Fruit fly (Drosophila melanogaster) whole organism, embryonic: ENCODE results near the gene Adck5.

Source experiments
- CG10565 ChIP-seq: fragments of 200-800 bp; sonication (Bioruptor generic); optimal IDR thresholded peaks from 3 replicates; lab custom pipeline; 2016; ENCODE audit warnings: missing biosample characterization, mild to moderate bottlenecking, missing genetic modification characterization
- CG12769 ChIP-seq: fragments of 200-800 bp; sonication (Bioruptor generic); optimal IDR thresholded peaks from 2 replicates; lab custom pipeline; 2019; ENCODE audit warnings: missing biosample characterization, mild to moderate bottlenecking, missing genetic modification characterization, moderate library complexity
- CG13424 ChIP-seq: fragments of 200-800 bp; sonication (Bioruptor generic); optimal IDR thresholded peaks from 2 replicates; lab custom pipeline; 2019; ENCODE audit warnings: missing biosample characterization, mild to moderate bottlenecking, missing genetic modification characterization, moderate library complexity
- CG16813 ChIP-seq: fragments of 200-800 bp; sonication (Bioruptor generic); IDR thresholded peaks from 3 replicates; pipeline ENCODE4 v1.3.6; 2022; ENCODE audit warnings: missing biosample characterization, missing genetic modification characterization; ENCODE audit not compliant: partially characterized antibody
- CG16863 ChIP-seq: fragments of 200-800 bp; sonication (Bioruptor generic); optimal IDR thresholded peaks from 3 replicates; lab custom pipeline; 2016; ENCODE audit warnings: missing biosample characterization, missing genetic modification characterization
- CG17802 ChIP-seq: fragments of 200-800 bp; sonication (Bioruptor generic); optimal IDR thresholded peaks from 2 replicates; lab custom pipeline; 2018; ENCODE audit warnings: missing biosample characterization, mild to moderate bottlenecking, missing genetic modification characterization, moderate library complexity
- CG17912 ChIP-seq: fragments of 200-800 bp; sonication (Bioruptor generic); optimal IDR thresholded peaks from 2 replicates; lab custom pipeline; 2018; ENCODE audit warnings: missing biosample characterization, mild to moderate bottlenecking, missing genetic modification characterization
- CG18011 ChIP-seq: fragments of 200-800 bp; sonication (Bioruptor generic); optimal IDR thresholded peaks from 2 replicates; lab custom pipeline; 2017; ENCODE audit warnings: missing biosample characterization, missing genetic modification characterization, mild to moderate bottlenecking, moderate library complexity, missing genotype
- CG31224 ChIP-seq: fragments of 200-800 bp; sonication (Bioruptor generic); IDR thresholded peaks from 2 replicates; pipeline ENCODE4 v1.3.6; 2022; ENCODE audit warnings: missing biosample characterization, missing genetic modification characterization
- CG43689 ChIP-seq: fragments of 200-800 bp; sonication (Bioruptor generic); IDR thresholded peaks from 2 replicates; pipeline ENCODE4 v1.3.6; 2022; ENCODE audit warnings: missing biosample characterization, missing genetic modification characterization
- CG6254 ChIP-seq: fragments of 200-800 bp; sonication (Bioruptor generic); optimal IDR thresholded peaks from 3 replicates; lab custom pipeline; 2017; ENCODE audit warnings: mild to moderate bottlenecking, missing biosample characterization, missing genetic modification reagents, missing genetic modification characterization
- CG6272 ChIP-seq: fragments of 200-800 bp; sonication (Bioruptor generic); IDR thresholded peaks from 2 replicates; pipeline ENCODE4 v1.3.6; 2022; ENCODE audit warnings: missing biosample characterization, missing genetic modification characterization
- CG7372 ChIP-seq: fragments of 200-800 bp; sonication (Bioruptor generic); IDR thresholded peaks from 2 replicates; pipeline ENCODE4 v1.3.6; 2022; ENCODE audit warnings: missing biosample characterization, missing genetic modification characterization
- CG7963 ChIP-seq: fragments of 200-800 bp; sonication (Bioruptor generic); IDR thresholded peaks from 3 replicates; pipeline ENCODE4 v1.3.6; 2022; ENCODE audit warnings: missing biosample characterization, missing genetic modification characterization; ENCODE audit not compliant: partially characterized antibody
- CG7987 ChIP-seq: fragments of 200-800 bp; sonication (Bioruptor generic); optimal IDR thresholded peaks from 2 replicates; lab custom pipeline; 2018; ENCODE audit warnings: missing biosample characterization, mild to moderate bottlenecking, missing genetic modification characterization, moderate library complexity
- CG8944 ChIP-seq: fragments of 200-800 bp; sonication (Bioruptor generic); optimal IDR thresholded peaks from 3 replicates; lab custom pipeline; 2016; ENCODE audit warnings: missing biosample characterization, missing genetic modification characterization
- Dp ChIP-seq: fragments of 200-800 bp; sonication (Bioruptor generic); optimal IDR thresholded peaks from 2 replicates; lab custom pipeline; 2018; ENCODE audit warnings: missing biosample characterization, mild to moderate bottlenecking, missing genetic modification characterization, moderate library complexity
- HHEX ChIP-seq: fragments of 200-800 bp; sonication (Bioruptor generic); optimal IDR thresholded peaks from 3 replicates; lab custom pipeline; 2017; ENCODE audit warnings: missing biosample characterization, mild to moderate bottlenecking, missing genetic modification characterization, missing genetic modification reagents
- HLH4C ChIP-seq: fragments of 200-800 bp; sonication (Bioruptor generic); IDR thresholded peaks from 3 replicates; pipeline ENCODE4 v1.3.6; 2022; ENCODE audit warnings: missing biosample characterization, missing genetic modification characterization; ENCODE audit not compliant: partially characterized antibody
- Hr3 ChIP-seq: fragments of 200-800 bp; sonication (Bioruptor generic); optimal IDR thresholded peaks from 3 replicates; lab custom pipeline; 2016; ENCODE audit warnings: missing biosample characterization, missing genetic modification characterization
- Hr78 ChIP-seq, 2 experiments: fragments of 200-800 bp in 1 of 2; fragments of >200 bp in 1 of 2; sonication (Bioruptor generic) in 1 of 2; optimal IDR thresholded peaks; 2 replicates each; lab custom pipeline; 2017 to 2019; ENCODE audit warnings: missing biosample characterization in 2 of 2, missing genetic modification characterization in 2 of 2, mild to moderate bottlenecking in 1 of 2, moderate library complexity in 1 of 2
- MBD-R2 ChIP-seq: fragments of 200-800 bp; sonication (Bioruptor generic); IDR thresholded peaks from 2 replicates; pipeline ENCODE4 v1.3.6; 2022; ENCODE audit warnings: missing biosample characterization, missing genetic modification characterization
- MESR4 ChIP-seq: fragments of 200-800 bp; sonication (Bioruptor generic); optimal IDR thresholded peaks from 2 replicates; lab custom pipeline; 2018; ENCODE audit warnings: missing biosample characterization, mild to moderate bottlenecking, missing genetic modification characterization, moderate library complexity
- Optix ChIP-seq: fragments of 200-800 bp; sonication (Bioruptor generic); IDR thresholded peaks from 3 replicates; pipeline ENCODE4 v1.3.6; 2022; ENCODE audit warnings: missing biosample characterization, missing genetic modification characterization
- Ravus ChIP-seq: fragments of 200-800 bp; sonication (Bioruptor generic); IDR thresholded peaks from 2 replicates; pipeline ENCODE4 v1.3.6; 2022; ENCODE audit warnings: missing biosample characterization, missing genetic modification characterization
- Rx ChIP-seq: fragments of 200-800 bp; sonication (Bioruptor generic); IDR thresholded peaks from 2 replicates; pipeline ENCODE4 v1.3.6; 2022; ENCODE audit warnings: missing biosample characterization, missing genetic modification characterization
- Side ChIP-seq: fragments of 200-800 bp; sonication (Bioruptor generic); optimal IDR thresholded peaks from 2 replicates; lab custom pipeline; 2016; ENCODE audit warnings: missing biosample characterization, missing genetic modification characterization
- Tbp ChIP-seq: fragments of >200 bp; optimal IDR thresholded peaks from 2 replicates; lab custom pipeline; 2018; ENCODE audit warnings: missing biosample characterization, missing genetic modification characterization
- ac ChIP-seq: fragments of 200-800 bp; sonication (Bioruptor generic); optimal IDR thresholded peaks from 3 replicates; lab custom pipeline; 2017; ENCODE audit warnings: missing biosample characterization, mild to moderate bottlenecking, missing genetic modification characterization
- aop ChIP-seq: fragments of 200-800 bp; sonication (Bioruptor generic); IDR thresholded peaks from 2 replicates; pipeline ENCODE4 v1.3.6; 2022; ENCODE audit warnings: missing biosample characterization, missing genetic modification characterization
- az2 ChIP-seq: fragments of 200-800 bp; sonication (Bioruptor generic); optimal IDR thresholded peaks from 3 replicates; lab custom pipeline; 2016; ENCODE audit warnings: missing biosample characterization, missing genetic modification characterization
- bigmax ChIP-seq: fragments of 200-800 bp; sonication (Bioruptor generic); optimal IDR thresholded peaks from 2 replicates; lab custom pipeline; 2018; ENCODE audit warnings: missing biosample characterization, mild to moderate bottlenecking, missing genetic modification characterization
- br ChIP-seq: fragments of >200 bp; optimal IDR thresholded peaks from 2 replicates; lab custom pipeline; 2017
- btn ChIP-seq: fragments of 200-800 bp; sonication (Bioruptor generic); optimal IDR thresholded peaks from 2 replicates; lab custom pipeline; 2016; ENCODE audit warnings: missing biosample characterization, missing genetic modification characterization
- cad ChIP-seq: fragments of >200 bp; optimal IDR thresholded peaks from 2 replicates; lab custom pipeline; 2017; ENCODE audit warnings: missing biosample characterization, missing genetic modification characterization
- dmrt11E ChIP-seq: fragments of 200-800 bp; sonication (Bioruptor generic); optimal IDR thresholded peaks from 3 replicates; lab custom pipeline; 2018; ENCODE audit warnings: missing biosample characterization, mild to moderate bottlenecking, missing genetic modification characterization, moderate library complexity
- fd3F ChIP-seq: fragments of 200-800 bp; sonication (Bioruptor generic); optimal IDR thresholded peaks from 2 replicates; lab custom pipeline; 2018; ENCODE audit warnings: missing biosample characterization, mild to moderate bottlenecking, missing genetic modification characterization, moderate library complexity
- gem ChIP-seq: fragments of 200-800 bp; sonication (Bioruptor generic); optimal IDR thresholded peaks from 2 replicates; lab custom pipeline; 2019; ENCODE audit warnings: missing biosample characterization, mild to moderate bottlenecking, missing genetic modification characterization, moderate library complexity
- gro ChIP-seq: fragments of 200-800 bp; sonication (Bioruptor generic); optimal IDR thresholded peaks from 2 replicates; lab custom pipeline; 2016; ENCODE audit warnings: missing biosample characterization, missing genetic modification characterization
- jigr1 ChIP-seq: fragments of 200-800 bp; sonication (Bioruptor generic); IDR thresholded peaks from 3 replicates; pipeline ENCODE4 v1.3.6; 2022; ENCODE audit warnings: missing biosample characterization, missing genetic modification characterization
- maf-S ChIP-seq: fragments of 200-800 bp; sonication (Bioruptor generic); optimal IDR thresholded peaks from 2 replicates; lab custom pipeline; 2016; ENCODE audit warnings: missing biosample characterization, missing genetic modification characterization
- nerfin-1 ChIP-seq: fragments of 200-800 bp; sonication (Bioruptor generic); optimal IDR thresholded peaks from 3 replicates; lab custom pipeline; 2019; ENCODE audit warnings: missing biosample characterization, mild to moderate bottlenecking, missing genetic modification characterization, moderate library complexity
- otp ChIP-seq: fragments of 200-800 bp; sonication (Bioruptor generic); IDR thresholded peaks from 3 replicates; pipeline ENCODE4, ENCODE4 v1.3.6; 2022; ENCODE audit warnings: missing biosample characterization, missing genetic modification characterization
- pb ChIP-seq: fragments of 200-800 bp; sonication (Bioruptor generic); optimal IDR thresholded peaks from 3 replicates; lab custom pipeline; 2016; ENCODE audit warnings: missing biosample characterization, missing genetic modification characterization
- sd ChIP-seq: fragments of 200-800 bp; sonication (Bioruptor generic); optimal IDR thresholded peaks from 3 replicates; lab custom pipeline; 2018; ENCODE audit warnings: missing biosample characterization, mild to moderate bottlenecking, missing genetic modification characterization, moderate library complexity
- so ChIP-seq: fragments of 200-800 bp; sonication (Bioruptor generic); IDR thresholded peaks from 3 replicates; pipeline ENCODE4 v1.3.6; 2022; ENCODE audit warnings: missing biosample characterization, missing genetic modification characterization
- tio ChIP-seq: fragments of 200-800 bp; sonication (Bioruptor generic); optimal IDR thresholded peaks from 2 replicates; lab custom pipeline; 2017; ENCODE audit warnings: missing biosample characterization, missing genetic modification characterization, inconsistent platforms
- ttk ChIP-seq: fragments of 200-800 bp; sonication (Bioruptor generic); IDR thresholded peaks from 2 replicates; pipeline ENCODE4 v2.1.2; 2022; ENCODE audit warnings: missing biosample characterization, missing genetic modification characterization
- zf30C ChIP-seq: fragments of 200-800 bp; sonication (Bioruptor generic); optimal IDR thresholded peaks from 3 replicates; lab custom pipeline; 2018; ENCODE audit warnings: missing biosample characterization, mild to moderate bottlenecking, missing genetic modification characterization

Gene Adck5

DNA sequence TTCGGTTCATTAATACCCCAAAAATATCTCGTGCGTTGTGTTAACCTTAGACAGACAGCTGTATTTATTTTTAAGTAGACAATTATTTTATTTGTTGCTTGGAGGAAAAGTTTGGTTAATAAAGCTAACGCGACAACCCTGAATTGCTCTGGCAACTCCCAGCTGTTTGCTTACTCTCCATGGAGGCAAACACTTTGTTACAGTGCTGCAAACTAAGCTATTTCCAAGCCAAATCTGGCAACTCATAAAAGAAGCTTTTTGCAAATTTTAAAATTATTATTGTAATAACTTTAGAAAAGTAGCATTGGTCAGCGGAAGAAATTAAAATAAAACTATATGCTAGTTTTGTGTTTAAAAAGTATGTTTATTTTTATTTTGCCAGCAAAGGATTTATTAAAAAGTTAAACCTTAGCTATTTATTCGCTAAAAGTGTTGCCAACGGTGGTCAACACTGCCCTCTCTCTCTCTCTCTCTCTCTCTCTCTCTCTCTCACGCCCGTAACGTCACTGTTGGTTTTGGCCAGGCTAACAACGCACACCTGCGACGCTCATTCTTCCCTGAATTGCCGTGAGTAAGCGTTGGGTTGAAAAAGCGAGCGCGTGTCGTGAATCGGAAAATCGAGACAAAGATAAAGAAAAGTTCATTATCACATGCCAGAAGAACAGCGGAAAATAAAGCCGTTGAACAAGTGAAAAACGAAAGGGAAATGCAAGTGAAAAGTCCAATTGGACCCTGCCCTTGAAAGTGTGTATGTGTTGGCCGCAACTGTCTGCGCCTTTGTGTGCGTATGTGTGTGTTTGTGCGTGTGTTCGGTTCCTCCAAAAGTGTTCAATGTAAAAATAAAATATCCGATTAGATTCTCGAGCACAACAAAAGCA is 45.9 kb downstream of the Adck5 start (continued):
- TF ChIP-seq MESR4 (GFP tag; lab: Kevin White, UChicago) (peak; percentile 35), CG43689 (GFP tag; lab: Robert Waterston, UW) (peak; percentile 61), jigr1 (peak; percentile 73; the same call in 2 of the 3 replicates), zf30C (GFP tag; lab: Kevin White, UChicago) (no peak), az2 (GFP tag; lab: Kevin White, UChicago) (peak; percentile 88), CG6272 (GFP tag; lab: Robert Waterston, UW) (peak; percentile 83), so (peak; percentile 82), CG16863 (GFP tag; lab: Kevin White, UChicago) (peak; percentile 86), Hr78 (GFP tag; optimal IDR thresholded peaks at IDR 0.05; lab: Kevin White, UChicago) (no peak), CG17912 (GFP tag; lab: Kevin White, UChicago) (no peak), CG18011 (GFP tag; lab: Kevin White, UChicago) (peak; percentile 82), tio (GFP tag; lab: Kevin White, UChicago) (no peak), Dp (GFP tag; lab: Kevin White, UChicago) (no peak), Optix (GFP tag; lab: Robert Waterston, UW) (peak; percentile 91), CG12769 (tag; lab: Kevin White, UChicago) (peak; percentile 95), Rx (GFP tag; lab: Robert Waterston, UW) (peak; percentile 90), dmrt11E (tag; lab: Kevin White, UChicago) (peak; percentile 52), CG13424 (tag; lab: Kevin White, UChicago) (peak; percentile 77), Ravus (GFP tag; lab: Robert Waterston, UW) (peak; percentile 69), CG6254 (GFP tag; lab: Kevin White, UChicago) (peak; percentile 81), bigmax (peak; percentile 72), otp (peak; percentile 90), CG31224 (GFP tag; lab: Robert Waterston, UW) (peak; percentile 88), CG7963 (GFP tag; lab: Robert Waterston, UW) (no peak), aop (GFP tag; lab: Robert Waterston, UW) (no peak), Tbp (peak; percentile 44), Side (GFP tag; lab: Kevin White, UChicago) (peak; percentile 85), CG7987 (GFP tag; lab: Kevin White, UChicago) (peak; percentile 75), CG8944 (peak; percentile 80), gem (peak; percentile 92), ac (GFP tag; lab: Kevin White, UChicago) (no peak), HLH4C (GFP tag; lab: Robert Waterston, UW) (no peak), sd (peak; percentile 58), gro (GFP tag; lab: Kevin White, UChicago) (peak; percentile 94), MBD-R2 (GFP tag; lab: Robert Waterston, UW) (peak; percentile 95), nerfin-1 (tag; lab: Kevin White, UChicago) (peak; percentile 2), br (no peak), pb (GFP tag; lab: Kevin White, UChicago) (peak; percentile 86), Hr3 (GFP tag; lab: Kevin White, UChicago) (peak; percentile 61), fd3F (GFP tag; lab: Kevin White, UChicago) (peak; percentile 76), CG7372 (GFP tag; lab: Robert Waterston, UW) (peak; percentile 90), CG17802 (peak; percentile 57), btn (peak; percentile 85), CG10565 (GFP tag; lab: Kevin White, UChicago) (peak; percentile 40), ttk (peak; percentile 92), maf-S (GFP tag; lab: Kevin White, UChicago) (peak; percentile 83), cad (GFP tag; lab: Kevin White, UChicago) (no peak), CG16813 (GFP tag; lab: Robert Waterston, UW) (no peak), HHEX (peak; percentile 93)
